Worm (Caenorhabditis elegans) whole organism, L4 larva: ENCODE measurements around the gene mel-11.

ENCODE experiments used
- F26F4.8 ChIP-seq: fragments of 200-800 bp; sonication (Bioruptor generic); conservative IDR thresholded peaks from 2 replicates; pipeline ENCODE4 v1.3.6; 2022; ENCODE audit warnings: missing genetic modification characterization, missing compliant biosample characterization
- T26A8.4 ChIP-seq: fragments of 200-800 bp; sonication (Bioruptor generic); IDR thresholded peaks from 2 replicates; pipeline ENCODE4 v1.3.6; 2022; ENCODE audit warnings: missing genetic modification characterization, missing compliant biosample characterization
- Y48G9A.11 ChIP-seq: fragments of 200-800 bp; sonication (Bioruptor generic); IDR thresholded peaks from 2 replicates; pipeline ENCODE4 v1.3.6; 2022; ENCODE audit warnings: missing genetic modification reagents, missing genetic modification characterization, missing compliant biosample characterization
- ZK337.2 ChIP-seq: fragments of 200-800 bp; sonication (Bioruptor generic); IDR thresholded peaks from 2 replicates; pipeline ENCODE4 v1.3.6; 2022; ENCODE audit warnings: missing genetic modification reagents, missing genetic modification characterization, missing compliant biosample characterization
- aly-2 ChIP-seq: sonication (generic microtip); optimal IDR thresholded peaks from 2 replicates; lab custom pipeline; 2018; ENCODE audit warnings: missing biosample characterization, missing genetic modification characterization
- ama-1 ChIP-seq: fragments of 150-350 bp; optimal IDR thresholded peaks from 2 replicates; lab custom pipeline; 2014; ENCODE audit warnings: inconsistent platforms, mixed read lengths
- attf-4 ChIP-seq: sonication (generic microtip); optimal IDR thresholded peaks from 3 replicates; lab custom pipeline; 2017; ENCODE audit warnings: missing biosample characterization, missing genetic modification characterization
- ceh-20 ChIP-seq: fragments of 200-800 bp; sonication (Bioruptor generic); IDR thresholded peaks from 2 replicates; pipeline ENCODE4 v1.3.6; 2022; ENCODE audit warnings: missing genetic modification reagents, missing genetic modification characterization, missing compliant biosample characterization
- ceh-28 ChIP-seq: fragments of 150-350 bp; optimal IDR thresholded peaks from 2 replicates; lab custom pipeline; 2014; ENCODE audit warnings: missing biosample characterization, missing genetic modification reagents, missing genetic modification characterization
- ceh-82 ChIP-seq: sonication (generic microtip); optimal IDR thresholded peaks from 2 replicates; lab custom pipeline; 2017; ENCODE audit warnings: missing biosample characterization, missing genetic modification characterization
- cey-2 ChIP-seq: sonication (generic microtip); optimal IDR thresholded peaks from 3 replicates; lab custom pipeline; 2017; ENCODE audit warnings: missing genetic modification characterization, mild to moderate bottlenecking, missing compliant biosample characterization, antibody characterized with exemption, borderline replicate concordance; ENCODE audit not compliant: insufficient read depth
- ctbp-1 ChIP-seq: fragments of 200-800 bp; sonication (Bioruptor generic); IDR thresholded peaks from 2 replicates; pipeline ENCODE4 v1.3.6; 2022; ENCODE audit warnings: missing genetic modification reagents, missing genetic modification characterization, missing compliant biosample characterization
- daf-16 ChIP-seq, 3 experiments: sonication (generic microtip); optimal IDR thresholded peaks; 2 replicates each; lab custom pipeline; 2016 to 2017; ENCODE audit warnings: missing genetic modification characterization in 3 of 3, missing genetic modification reagents in 3 of 3, mild to moderate bottlenecking in 2 of 3, missing compliant biosample characterization in 2 of 3, missing biosample characterization in 1 of 3, moderate library complexity in 1 of 3
- daf-19 ChIP-seq: fragments of 200-800 bp; sonication (Bioruptor generic); conservative IDR thresholded peaks from 2 replicates; pipeline ENCODE4 v1.3.6; 2022; ENCODE audit warnings: missing genetic modification characterization, missing compliant biosample characterization
- dmd-6 ChIP-seq: fragments of 200-800 bp; sonication (Bioruptor generic); IDR thresholded peaks from 2 replicates; pipeline ENCODE4 v1.3.6; 2022; ENCODE audit warnings: missing genetic modification reagents, missing genetic modification characterization, missing compliant biosample characterization
- dmd-9 ChIP-seq: fragments of 200-800 bp; sonication (Bioruptor generic); IDR thresholded peaks from 2 replicates; pipeline ENCODE4 v1.3.6; 2022; ENCODE audit warnings: missing genetic modification reagents, missing genetic modification characterization, missing compliant biosample characterization
- duxl-1 ChIP-seq: sonication (generic microtip); optimal IDR thresholded peaks from 2 replicates; lab custom pipeline; 2016; ENCODE audit warnings: mild to moderate bottlenecking, missing genetic modification characterization, moderate library complexity, missing compliant biosample characterization; ENCODE audit not compliant: poor library complexity
- fos-1 ChIP-seq: fragments of 150-350 bp; optimal IDR thresholded peaks from 2 replicates; lab custom pipeline; 2014; ENCODE audit warnings: missing biosample characterization, missing genetic modification characterization
- gei-8 ChIP-seq: fragments of 200-800 bp; sonication (Bioruptor generic); optimal IDR thresholded peaks from 2 replicates; lab custom pipeline; 2018; ENCODE audit warnings: mild to moderate bottlenecking, missing genetic modification characterization, missing compliant biosample characterization
- hif-1 ChIP-seq, 2 experiments: sonication (generic microtip); optimal IDR thresholded peaks; 2 replicates each; lab custom pipeline; 2016 to 2017; ENCODE audit warnings: missing compliant biosample characterization in 2 of 2, missing genetic modification characterization in 2 of 2, missing genetic modification reagents in 2 of 2, missing genotype in 2 of 2, mild to moderate bottlenecking in 1 of 2
- hlh-11 ChIP-seq: fragments of 200-800 bp; sonication (Bioruptor generic); optimal IDR thresholded peaks from 2 replicates; lab custom pipeline; 2018; ENCODE audit warnings: mild to moderate bottlenecking, missing genetic modification characterization, missing compliant biosample characterization
- lin-1 ChIP-seq: fragments of 200-800 bp; sonication (Bioruptor generic); IDR thresholded peaks from 2 replicates; pipeline ENCODE4 v1.3.6; 2022; ENCODE audit warnings: missing genetic modification reagents, missing genetic modification characterization, missing compliant biosample characterization
- lin-39 ChIP-seq: fragments of 150-350 bp; optimal IDR thresholded peaks from 2 replicates; lab custom pipeline; 2014; ENCODE audit warnings: missing biosample characterization, missing genetic modification reagents, missing genetic modification characterization
- madf-5 ChIP-seq, 2 experiments: fragments of 200-800 bp; sonication (Bioruptor generic); IDR thresholded peaks; 2 replicates each; pipeline ENCODE4 v1.3.6; 2022; ENCODE audit warnings: missing compliant biosample characterization in 2 of 2, missing genetic modification characterization in 2 of 2
- mep-1 ChIP-seq: fragments of 150-350 bp; sonication (generic microtip); optimal IDR thresholded peaks from 3 replicates; lab custom pipeline; 2014; ENCODE audit warnings: missing biosample characterization, missing genetic modification characterization
- mes-2 ChIP-seq: sonication (generic microtip); optimal IDR thresholded peaks from 2 replicates; lab custom pipeline; 2016; ENCODE audit warnings: missing genotype, mild to moderate bottlenecking, missing genetic modification characterization, missing compliant biosample characterization; ENCODE audit not compliant: poor library complexity, severe bottlenecking
- nhr-237 ChIP-seq: sonication (generic microtip); optimal IDR thresholded peaks from 2 replicates; lab custom pipeline; 2017; ENCODE audit warnings: missing biosample characterization, missing genetic modification characterization
- nhr-28 ChIP-seq: fragments of 150-350 bp; optimal IDR thresholded peaks from 2 replicates; lab custom pipeline; 2014; ENCODE audit warnings: missing biosample characterization, missing genetic modification characterization
- nhr-41 ChIP-seq: fragments of 200-800 bp; sonication (Bioruptor generic); IDR thresholded peaks from 2 replicates; pipeline ENCODE4 v1.3.6; 2022; ENCODE audit warnings: missing genetic modification reagents, missing genetic modification characterization, missing compliant biosample characterization
- nhr-6 ChIP-seq: fragments of 150-350 bp; optimal IDR thresholded peaks from 2 replicates; lab custom pipeline; 2014; ENCODE audit warnings: missing biosample characterization, missing genetic modification characterization
- nhr-77 ChIP-seq: fragments of 150-350 bp; optimal IDR thresholded peaks from 2 replicates; lab custom pipeline; 2014; ENCODE audit warnings: missing biosample characterization, missing genetic modification characterization
- php-3 ChIP-seq: fragments of 200-800 bp; sonication (Bioruptor generic); IDR thresholded peaks from 2 replicates; pipeline ENCODE4 v1.3.6; 2022; ENCODE audit warnings: missing genetic modification reagents, missing genetic modification characterization, missing compliant biosample characterization
- pqm-1 ChIP-seq: sonication (generic microtip); optimal IDR thresholded peaks from 2 replicates; lab custom pipeline; 2017; ENCODE audit warnings: missing biosample characterization, missing genetic modification characterization
- skn-1 ChIP-seq: fragments of 150-350 bp; optimal IDR thresholded peaks from 2 replicates; lab custom pipeline; 2014; ENCODE audit warnings: missing biosample characterization, missing genetic modification characterization
- unc-130 ChIP-seq: sonication (generic microtip); optimal IDR thresholded peaks from 2 replicates; lab custom pipeline; 2016; ENCODE audit warnings: missing genetic modification reagents, missing genetic modification characterization, missing compliant biosample characterization
- unc-39 ChIP-seq: sonication (generic microtip); optimal IDR thresholded peaks from 2 replicates; lab custom pipeline; 2017; ENCODE audit warnings: missing biosample characterization, missing genetic modification characterization
- zip-2 ChIP-seq: fragments of 150-350 bp; optimal IDR thresholded peaks from 2 replicates; lab custom pipeline; 2014; ENCODE audit warnings: missing biosample characterization, missing genetic modification characterization

mel-11 gene

DNA sequence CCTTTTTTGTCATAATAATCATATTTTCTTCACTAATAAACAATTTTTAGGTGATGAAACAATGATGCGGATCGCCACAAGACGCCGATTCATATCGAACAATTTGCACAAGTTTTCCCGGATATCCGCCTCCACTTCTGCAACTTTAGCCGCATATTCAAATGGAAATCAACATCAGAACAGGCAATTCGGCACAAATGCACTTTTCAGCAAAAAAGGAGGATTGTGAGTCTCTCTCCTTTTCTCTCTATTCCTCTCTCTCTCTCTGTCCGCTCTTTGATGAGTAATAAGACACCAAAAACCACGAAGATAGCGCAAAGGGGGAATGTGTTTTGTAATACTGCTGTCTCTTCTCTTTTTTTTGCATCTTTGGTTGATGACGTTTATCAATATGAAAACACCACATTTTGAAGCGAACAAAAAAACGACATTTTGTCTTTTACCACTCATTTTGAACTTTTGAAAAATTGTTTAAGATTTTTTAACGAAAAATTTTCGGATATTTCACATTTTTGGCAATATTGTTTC lies 33.4 kb upstream of the mel-11 start, which contains the start of gene eat-3 (continued):
- TF ChIP-seq ama-1 (lab: Kevin White, UChicago), result no peak
- no peak for TF ChIP-seq skn-1 (tag; lab: Kevin White, UChicago)
- 0 out of 2 replicates have a peak, but pooled peaks have one; percentile 26 for TF ChIP-seq ctbp-1 (GFP tag; lab: Robert Waterston, UW)
- TF ChIP-seq ceh-28, result no peak
- TF ChIP-seq mep-1 (tag; lab: Kevin White, UChicago), result peak; percentile 42
- TF ChIP-seq attf-4 (tag; lab: Kevin White, UChicago), result no peak
- no peak for TF ChIP-seq T26A8.4 (GFP tag; lab: Robert Waterston, UW)
- no peak for TF ChIP-seq ceh-82 (tag; lab: Kevin White, UChicago)
- TF ChIP-seq mes-2 (tag; lab: Kevin White, UChicago), result peak; percentile 24
- TF ChIP-seq aly-2 (tag; lab: Kevin White, UChicago), result no peak
- no peak for TF ChIP-seq duxl-1 (tag; lab: Kevin White, UChicago)
- no peak for TF ChIP-seq nhr-237 (tag; lab: Kevin White, UChicago)
- peak; percentile 34 for TF ChIP-seq nhr-6 (tag; lab: Kevin White, UChicago)
- TF ChIP-seq nhr-41 (GFP tag; lab: Robert Waterston, UW), result no peak
- TF ChIP-seq unc-39 (tag; lab: Kevin White, UChicago), result no peak
- no peak for TF ChIP-seq Y48G9A.11 (GFP tag; lab: Robert Waterston, UW)
- TF ChIP-seq gei-8 (GFP tag; lab: Kevin White, UChicago), result no peak
- TF ChIP-seq cey-2 (tag; lab: Kevin White, UChicago), result no peak
- no peak for TF ChIP-seq lin-39

- TF ChIP-seq lin-39 (no peak), php-3 (0 out of 2 replicates have a peak, but pooled peaks have one; percentile 16), pqm-1 (tag; lab: Kevin White, UChicago) (peak; percentile 78), hlh-11 (tag; lab: Kevin White, UChicago) (peak; percentile 81), daf-16 (GFP tag; optimal IDR thresholded peaks at IDR 0.05; lab: Kevin White, UChicago) (no peak), daf-16 (tag; optimal IDR thresholded peaks at IDR 0.05; lab: Kevin White, UChicago) (peak; percentile 57), nhr-28 (tag; lab: Kevin White, UChicago) (peak; percentile 59), lin-1 (GFP tag; lab: Robert Waterston, UW) (no peak), dmd-6 (GFP tag; lab: Robert Waterston, UW) (peak; percentile 77), madf-5 (GFP tag; IDR thresholded peaks at IDR 0.05; lab: Robert Waterston, UW) (no peak), duxl-1 (tag; lab: Kevin White, UChicago) (no peak)
Observed at ce11 chrII:9325555-9325954, 32.8 kb upstream of the mel-11 start.

DNA sequence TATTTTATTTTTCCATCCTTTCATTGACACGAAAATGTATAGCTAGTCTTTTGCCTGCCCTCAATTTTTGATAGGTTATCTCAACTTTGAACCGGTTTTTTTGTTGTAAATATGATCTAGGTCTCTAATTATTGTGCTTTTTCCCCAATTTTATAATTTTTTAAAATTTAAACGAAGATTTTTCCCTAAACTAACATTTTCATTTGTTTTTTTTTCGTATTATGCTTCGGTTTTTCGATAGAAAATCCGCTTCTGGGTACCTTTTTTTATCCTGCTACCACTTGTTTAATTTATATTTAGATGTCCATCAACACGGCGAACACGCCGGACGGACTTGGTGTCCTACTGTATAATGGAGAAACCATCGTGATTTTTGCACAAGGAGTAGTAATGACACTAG lies 28.9 kb upstream of the mel-11 start, which contains the start of gene wbp-2:
wbp-2 (plus strand) TSS at position 301 of the 400 bp plus-strand sequence.
- TF ChIP-seq F26F4.8 (GFP tag; lab: Robert Waterston, UW) (no peak), daf-19 (GFP tag; lab: Robert Waterston, UW) (no peak), ceh-20 (no peak), lin-39 (no peak), ZK337.2 (GFP tag; lab: Robert Waterston, UW) (no peak)

- no peak for TF ChIP-seq fos-1 (tag; lab: Kevin White, UChicago)
- no peak for TF ChIP-seq hif-1 (tag; optimal IDR thresholded peaks at IDR 0.05; lab: Kevin White, UChicago)
- TF ChIP-seq nhr-77 (tag; lab: Kevin White, UChicago), result no peak
- TF ChIP-seq unc-130 (GFP tag; lab: Kevin White, UChicago), result no peak
- TF ChIP-seq zip-2, result no peak
- no peak for TF ChIP-seq dmd-9
Observed at ce11 chrII:9331343-9331742, 27.0 kb upstream of the mel-11 start, which contains the start of gene eif-3.F. eif-3.F (plus strand) TSS chrII:9331643.
